Worm (Caenorhabditis elegans): ENCODE results near the gene F35E8.13.

DNA sequence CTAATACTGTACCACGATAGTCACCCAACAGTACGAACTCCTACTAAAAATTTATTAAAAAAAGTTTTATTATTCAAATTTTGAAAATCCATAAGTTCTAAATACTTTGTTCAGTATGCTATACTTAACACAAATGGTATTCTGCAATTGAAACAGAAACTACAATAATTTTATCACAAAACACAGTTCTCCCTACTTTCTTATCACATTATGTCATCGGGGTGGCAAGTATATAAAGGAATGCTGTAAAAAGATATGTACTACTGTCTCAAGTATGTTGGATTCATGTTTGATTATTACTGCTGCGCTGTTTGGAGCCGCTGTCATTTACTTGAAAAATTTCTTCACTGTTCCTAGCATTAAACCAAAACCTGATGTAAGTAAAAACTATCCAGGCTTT is 2.0 kb upstream of the F35E8.13 start, which contains the start of gene cdr-1:
- no peak for TF ChIP-seq ztf-29 (GFP tag; IDR thresholded peaks at IDR 0.05)
- no peak for TF ChIP-seq ref-1 (GFP tag; conservative IDR thresholded peaks at IDR 0.05)
- TF ChIP-seq ztf-23 (GFP tag; IDR thresholded peaks at IDR 0.05) = no peak
- no peak for TF ChIP-seq flt-1 (GFP tag; IDR thresholded peaks at IDR 0.05)

Data from whole organism, midembryonic.